Fruit fly (Drosophila melanogaster) whole organism, embryonic: Measurements from ENCODE around the gene CG10710.
A peak's percentile ranks its signal among the peaks of the same experiment; 100 is the strongest.

Experiments used
- Abd-B ChIP-seq: fragments of 200-800 bp; sonication (Bioruptor generic); optimal IDR thresholded peaks from 2 replicates; lab custom pipeline; 2018; ENCODE audit warnings: missing biosample characterization, mild to moderate bottlenecking, missing genetic modification characterization, moderate library complexity
- B-H2 ChIP-seq: fragments of 200-800 bp; sonication (Bioruptor generic); optimal IDR thresholded peaks from 2 replicates; lab custom pipeline; 2018; ENCODE audit warnings: missing biosample characterization, mild to moderate bottlenecking, missing genetic modification characterization
- CG10321 ChIP-seq: fragments of 200-800 bp; sonication (Bioruptor generic); IDR thresholded peaks from 2 replicates; pipeline ENCODE4 v1.3.6; 2022; ENCODE audit warnings: missing biosample characterization, missing genetic modification characterization
- CG10462 ChIP-seq: fragments of 200-800 bp; sonication (Bioruptor generic); optimal IDR thresholded peaks from 2 replicates; lab custom pipeline; 2016; ENCODE audit warnings: missing biosample characterization, missing genetic modification characterization
- CG10979 ChIP-seq: fragments of 200-800 bp; sonication (Bioruptor generic); optimal IDR thresholded peaks from 2 replicates; lab custom pipeline; 2018; ENCODE audit warnings: missing biosample characterization, mild to moderate bottlenecking, missing genetic modification characterization, moderate library complexity
- CG11695 ChIP-seq: fragments of 200-800 bp; sonication (Bioruptor generic); IDR thresholded peaks from 3 replicates; pipeline ENCODE4 v1.3.6; 2022; ENCODE audit warnings: missing biosample characterization, missing genetic modification characterization
- CG12299 ChIP-seq: fragments of 200-800 bp; sonication (Bioruptor generic); optimal IDR thresholded peaks from 2 replicates; lab custom pipeline; 2018; ENCODE audit warnings: missing biosample characterization, mild to moderate bottlenecking, missing genetic modification characterization
- CG13123 ChIP-seq: fragments of 200-800 bp; sonication (Bioruptor generic); optimal IDR thresholded peaks from 2 replicates; lab custom pipeline; 2016; ENCODE audit warnings: missing biosample characterization, missing genetic modification characterization
- CG13287 ChIP-seq: fragments of 200-800 bp; sonication (Bioruptor generic); IDR thresholded peaks from 2 replicates; pipeline ENCODE4 v1.3.6; 2022; ENCODE audit warnings: missing biosample characterization, missing genetic modification characterization; ENCODE audit not compliant: partially characterized antibody
- CG13424 ChIP-seq: fragments of 200-800 bp; sonication (Bioruptor generic); optimal IDR thresholded peaks from 2 replicates; lab custom pipeline; 2019; ENCODE audit warnings: missing biosample characterization, mild to moderate bottlenecking, missing genetic modification characterization, moderate library complexity
- CG15696 ChIP-seq: fragments of 200-800 bp; sonication (Bioruptor generic); optimal IDR thresholded peaks from 2 replicates; lab custom pipeline; 2019; ENCODE audit warnings: missing biosample characterization, mild to moderate bottlenecking, missing genetic modification characterization, moderate library complexity
- CG5180 ChIP-seq: fragments of 200-800 bp; sonication (Bioruptor generic); optimal IDR thresholded peaks from 3 replicates; lab custom pipeline; 2017; ENCODE audit warnings: missing biosample characterization, missing genetic modification characterization, mild to moderate bottlenecking, moderate library complexity, missing genetic modification reagents
- CG7271 ChIP-seq: fragments of 200-800 bp; sonication (Bioruptor generic); optimal IDR thresholded peaks from 2 replicates; lab custom pipeline; 2018; ENCODE audit warnings: missing biosample characterization, mild to moderate bottlenecking, missing genetic modification characterization, moderate library complexity
- Dek ChIP-seq: fragments of 200-800 bp; sonication (Bioruptor generic); optimal IDR thresholded peaks from 3 replicates; lab custom pipeline; 2019; ENCODE audit warnings: missing biosample characterization, mild to moderate bottlenecking, missing genetic modification characterization, moderate library complexity
- Drgx ChIP-seq: fragments of 200-800 bp; sonication (Bioruptor generic); IDR thresholded peaks from 2 replicates; pipeline ENCODE4 v1.3.6; 2022; ENCODE audit warnings: missing biosample characterization, missing genetic modification characterization
- GATAe ChIP-seq: fragments of 200-800 bp; sonication (Bioruptor generic); conservative IDR thresholded peaks from 2 replicates; pipeline ENCODE4 v1.3.6; 2022; ENCODE audit warnings: missing biosample characterization, missing genetic modification characterization
- Med ChIP-seq: fragments of 200-800 bp; sonication (Bioruptor generic); peaks from one replicate; lab custom pipeline; 2016; ENCODE audit warnings: missing biosample characterization, missing genetic modification characterization, mild to moderate bottlenecking, inconsistent platforms, moderate library complexity
- NK7.1 ChIP-seq: fragments of 200-800 bp; sonication (Bioruptor generic); optimal IDR thresholded peaks from 3 replicates; lab custom pipeline; 2016; ENCODE audit warnings: missing biosample characterization, missing genetic modification characterization
- Oli ChIP-seq: fragments of 200-800 bp; sonication (Bioruptor generic); optimal IDR thresholded peaks from 2 replicates; lab custom pipeline; 2018; ENCODE audit warnings: missing biosample characterization, mild to moderate bottlenecking, missing genetic modification characterization, moderate library complexity
- Opbp ChIP-seq: fragments of 200-800 bp; sonication (Bioruptor generic); IDR thresholded peaks from 3 replicates; pipeline ENCODE4 v1.3.6; 2022; ENCODE audit warnings: missing biosample characterization, missing genetic modification characterization; ENCODE audit not compliant: partially characterized antibody
- Optix ChIP-seq: fragments of 200-800 bp; sonication (Bioruptor generic); IDR thresholded peaks from 3 replicates; pipeline ENCODE4 v1.3.6; 2022; ENCODE audit warnings: missing biosample characterization, missing genetic modification characterization
- Poxn ChIP-seq: fragments of 200-800 bp; sonication (Bioruptor generic); IDR thresholded peaks from 2 replicates; pipeline ENCODE4 v1.3.6; 2022; ENCODE audit warnings: missing biosample characterization, missing genetic modification characterization
- Ravus ChIP-seq: fragments of 200-800 bp; sonication (Bioruptor generic); IDR thresholded peaks from 2 replicates; pipeline ENCODE4 v1.3.6; 2022; ENCODE audit warnings: missing biosample characterization, missing genetic modification characterization
- Sox100B ChIP-seq: fragments of 200-800 bp; sonication (Bioruptor generic); optimal IDR thresholded peaks from 3 replicates; lab custom pipeline; 2018; ENCODE audit warnings: missing biosample characterization, mild to moderate bottlenecking, missing genetic modification characterization
- Usf ChIP-seq: fragments of 200-800 bp; sonication (Bioruptor generic); optimal IDR thresholded peaks from 2 replicates; lab custom pipeline; 2017; ENCODE audit warnings: missing genotype, missing biosample characterization, missing genetic modification characterization
- al ChIP-seq: fragments of 200-800 bp; sonication (Bioruptor generic); IDR thresholded peaks from 2 replicates; pipeline ENCODE4 v1.3.6; 2022; ENCODE audit warnings: missing biosample characterization, missing genetic modification characterization
- ash1 ChIP-seq: fragments of 200-800 bp; sonication (Bioruptor generic); optimal IDR thresholded peaks from 2 replicates; lab custom pipeline; 2018; ENCODE audit warnings: missing biosample characterization, mild to moderate bottlenecking, missing genetic modification characterization
- bigmax ChIP-seq: fragments of 200-800 bp; sonication (Bioruptor generic); optimal IDR thresholded peaks from 2 replicates; lab custom pipeline; 2018; ENCODE audit warnings: missing biosample characterization, mild to moderate bottlenecking, missing genetic modification characterization
- bowl ChIP-seq: fragments of 200-800 bp; sonication (Bioruptor generic); IDR thresholded peaks from 2 replicates; pipeline ENCODE4 v1.3.6; 2022; ENCODE audit warnings: missing biosample characterization, missing genetic modification characterization
- dan ChIP-seq: fragments of 200-800 bp; sonication (Bioruptor generic); IDR thresholded peaks from 2 replicates; pipeline ENCODE4 v1.3.6; 2022; ENCODE audit warnings: missing biosample characterization, missing genetic modification characterization
- ewg ChIP-seq: fragments of 200-800 bp; sonication (Bioruptor generic); optimal IDR thresholded peaks from 3 replicates; lab custom pipeline; 2017; ENCODE audit warnings: mild to moderate bottlenecking, missing biosample characterization, missing genetic modification reagents, missing genetic modification characterization
- fd102C ChIP-seq: fragments of 200-800 bp; sonication (Bioruptor generic); optimal IDR thresholded peaks from 2 replicates; lab custom pipeline; 2018; ENCODE audit warnings: missing biosample characterization, mild to moderate bottlenecking, missing genetic modification characterization, moderate library complexity
- ftz-f1 ChIP-seq: fragments of 200-800 bp; sonication (Bioruptor generic); optimal IDR thresholded peaks from 2 replicates; lab custom pipeline; 2016; ENCODE audit warnings: missing biosample characterization, missing genetic modification characterization
- grau ChIP-seq: fragments of 200-800 bp; optimal IDR thresholded peaks from 3 replicates; lab custom pipeline; 2019; ENCODE audit warnings: missing biosample characterization, mild to moderate bottlenecking, missing genetic modification characterization, moderate library complexity
- gsb-n ChIP-seq: fragments of 200-800 bp; sonication (Bioruptor generic); optimal IDR thresholded peaks from 3 replicates; lab custom pipeline; 2018; ENCODE audit warnings: missing biosample characterization, mild to moderate bottlenecking, missing genetic modification characterization
- h ChIP-seq: fragments of >200 bp; optimal IDR thresholded peaks from 2 replicates; lab custom pipeline; 2017
- hbn ChIP-seq: fragments of 200-800 bp; sonication (Bioruptor generic); IDR thresholded peaks from 2 replicates; pipeline ENCODE4 v1.3.6; 2022; ENCODE audit warnings: missing biosample characterization, missing genetic modification characterization; ENCODE audit not compliant: partially characterized antibody
- her ChIP-seq: fragments of 200-800 bp; sonication (Bioruptor generic); optimal IDR thresholded peaks from 2 replicates; lab custom pipeline; 2016; ENCODE audit warnings: missing biosample characterization, missing genetic modification characterization
- hkb ChIP-seq, 2 experiments: fragments of 200-800 bp in 1 of 2; fragments of >200 bp in 1 of 2; sonication (Bioruptor generic) in 1 of 2; IDR thresholded peaks in 1 of 2; optimal IDR thresholded peaks in 1 of 2; 2 replicates each; pipeline versions ENCODE4 v1.3.6 to Lab custom; 2017 to 2022; ENCODE audit warnings: missing biosample characterization in 1 of 2, missing genetic modification characterization in 1 of 2
- knrl ChIP-seq: fragments of 200-800 bp; sonication (Bioruptor generic); IDR thresholded peaks from 3 replicates; pipeline ENCODE4 v1.3.6; 2022; ENCODE audit warnings: missing biosample characterization, missing genetic modification characterization; ENCODE audit not compliant: partially characterized antibody
- lab ChIP-seq: fragments of 200-800 bp; sonication (Bioruptor generic); optimal IDR thresholded peaks from 3 replicates; lab custom pipeline; 2017; ENCODE audit warnings: missing biosample characterization, missing genetic modification characterization, mild to moderate bottlenecking, moderate library complexity, missing genetic modification reagents
- nmo ChIP-seq: fragments of 200-800 bp; sonication (Bioruptor generic); optimal IDR thresholded peaks from 2 replicates; lab custom pipeline; 2018; ENCODE audit warnings: missing biosample characterization, mild to moderate bottlenecking, missing genetic modification characterization, moderate library complexity
- odd ChIP-seq: fragments of 200-800 bp; sonication (Bioruptor generic); optimal IDR thresholded peaks from 2 replicates; lab custom pipeline; 2017; ENCODE audit warnings: missing biosample characterization, mild to moderate bottlenecking, missing genetic modification characterization
- p53 ChIP-seq: fragments of 200-800 bp; sonication (Bioruptor generic); optimal IDR thresholded peaks from 2 replicates; lab custom pipeline; 2016; ENCODE audit warnings: missing biosample characterization, missing genetic modification characterization
- peb ChIP-seq: fragments of 200-800 bp; sonication (Bioruptor generic); IDR thresholded peaks from 2 replicates; pipeline ENCODE4 v1.3.6; 2022; ENCODE audit warnings: missing biosample characterization, missing genetic modification characterization
- psq ChIP-seq: fragments of 200-800 bp; sonication (Bioruptor generic); optimal IDR thresholded peaks from 2 replicates; lab custom pipeline; 2017; ENCODE audit warnings: missing biosample characterization, missing genetic modification characterization
- salm ChIP-seq: fragments of 200-800 bp; sonication (Bioruptor generic); optimal IDR thresholded peaks from 2 replicates; lab custom pipeline; 2018; ENCODE audit warnings: missing biosample characterization, mild to moderate bottlenecking, missing genetic modification characterization
- sisA ChIP-seq: fragments of 200-800 bp; sonication (Bioruptor generic); IDR thresholded peaks from 2 replicates; pipeline ENCODE4 v1.3.6; 2022; ENCODE audit warnings: missing biosample characterization, missing genetic modification characterization
- slou ChIP-seq: fragments of 200-800 bp; sonication (Bioruptor generic); optimal IDR thresholded peaks from 3 replicates; lab custom pipeline; 2016; ENCODE audit warnings: missing biosample characterization, missing genetic modification characterization
- zen ChIP-seq: fragments of 200-800 bp; sonication (Bioruptor generic); optimal IDR thresholded peaks from 3 replicates; lab custom pipeline; 2018; ENCODE audit warnings: missing biosample characterization, mild to moderate bottlenecking, missing genetic modification characterization, moderate library complexity

CG10710 gene

DNA sequence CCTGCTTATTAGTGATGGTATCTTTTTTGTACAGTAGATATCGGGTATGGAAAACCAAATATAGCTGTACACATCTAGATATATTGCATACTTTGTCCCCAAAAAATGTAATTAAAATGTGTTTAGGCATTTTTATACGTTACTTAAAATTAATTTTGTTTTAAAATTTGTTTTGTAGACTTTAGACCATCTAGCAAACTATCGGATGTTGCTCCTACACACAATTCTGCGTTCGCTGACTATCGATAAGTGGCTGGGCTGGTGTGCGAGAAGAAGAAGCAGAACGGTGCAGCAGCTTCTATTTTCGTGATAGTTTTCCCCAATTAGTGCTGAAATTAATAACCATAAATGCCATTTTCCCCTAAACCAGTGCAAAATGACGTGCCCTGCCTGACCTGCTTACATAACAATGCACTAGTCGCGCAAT lies 6.3 kb downstream of the CG10710 start, which contains the start of the genes Vps36 and Liprin-beta (continued):
- TF ChIP-seq CG11695 (GFP tag; lab: Robert Waterston, UW): peak; percentile 69; the same call in 2 of the 3 replicates
- peak; percentile 88 for TF ChIP-seq CG13424 (tag; lab: Kevin White, UChicago)
- TF ChIP-seq Optix: peak; percentile 68; the same call in 2 of the 3 replicates
- no peak for TF ChIP-seq bigmax
- TF ChIP-seq Dek (tag; lab: Kevin White, UChicago): peak; percentile 87
- TF ChIP-seq CG7271 (tag; lab: Kevin White, UChicago): peak; percentile 58
- peak; percentile 83 for TF ChIP-seq Poxn
- TF ChIP-seq dan: peak; percentile 68
- peak; percentile 86 for TF ChIP-seq al
- TF ChIP-seq hkb (optimal IDR thresholded peaks at IDR 0.05; lab: Kevin White, UChicago): no peak
- peak; percentile 75 for TF ChIP-seq hkb (GFP tag; IDR thresholded peaks at IDR 0.05; lab: Robert Waterston, UW)
- peak; percentile 81 for TF ChIP-seq her (GFP tag; lab: Kevin White, UChicago)
- peak; percentile 85 for TF ChIP-seq slou (GFP tag; lab: Kevin White, UChicago)
- no peak for TF ChIP-seq Sox100B
- no peak for TF ChIP-seq gsb-n (tag; lab: Kevin White, UChicago)
- TF ChIP-seq hbn (GFP tag; lab: Robert Waterston, UW): peak; percentile 94
- peak; percentile 93 for TF ChIP-seq sisA
- TF ChIP-seq psq (GFP tag; lab: Kevin White, UChicago): peak; percentile 75
- TF ChIP-seq p53 (GFP tag; lab: Kevin White, UChicago): peak; percentile 70
- TF ChIP-seq Med: peak; percentile 97
- TF ChIP-seq NK7.1 (GFP tag; lab: Kevin White, UChicago): peak; percentile 63
- no peak for TF ChIP-seq fd102C (GFP tag; lab: Kevin White, UChicago)
- TF ChIP-seq Oli: peak; percentile 73
- peak; percentile 42 for TF ChIP-seq salm (tag; lab: Kevin White, UChicago)
- TF ChIP-seq grau: peak; percentile 99
- TF ChIP-seq ewg: peak; percentile 65
- 0 out of 2 replicates have a peak, but pooled peaks have one; percentile 51 for TF ChIP-seq CG10321 (GFP tag; lab: Robert Waterston, UW)
- TF ChIP-seq Drgx: peak; percentile 71
- TF ChIP-seq CG10979 (tag; lab: Kevin White, UChicago): peak; percentile 77
- TF ChIP-seq lab (GFP tag; lab: Kevin White, UChicago): no peak
- no peak for TF ChIP-seq B-H2
- TF ChIP-seq CG13123 (GFP tag; lab: Kevin White, UChicago): peak; percentile 67
- peak; percentile 97 for TF ChIP-seq CG13287 (GFP tag; lab: Robert Waterston, UW)
- TF ChIP-seq CG5180 (GFP tag; lab: Kevin White, UChicago): no peak
- TF ChIP-seq Opbp (GFP tag; lab: Robert Waterston, UW): peak; percentile 90; the same call in 2 of the 3 replicates
- TF ChIP-seq CG10462 (GFP tag; lab: Kevin White, UChicago): peak; percentile 75
- peak; percentile 99 for TF ChIP-seq knrl (GFP tag; lab: Robert Waterston, UW)
- peak; percentile 28 for TF ChIP-seq CG12299 (tag; lab: Kevin White, UChicago)
- TF ChIP-seq Abd-B: peak; percentile 91
- no peak for TF ChIP-seq h (lab: Kevin White, UChicago)
- TF ChIP-seq zen: peak; percentile 82
- peak; percentile 80 for TF ChIP-seq peb (GFP tag; lab: Robert Waterston, UW)
- peak; percentile 87 for TF ChIP-seq CG15696 (tag; lab: Kevin White, UChicago)
- peak; percentile 34 for TF ChIP-seq ftz-f1 (GFP tag; lab: Kevin White, UChicago)
- peak; percentile 77 for TF ChIP-seq Usf
- TF ChIP-seq nmo: peak; percentile 95
- TF ChIP-seq Ravus (GFP tag; lab: Robert Waterston, UW): peak; percentile 49
- TF ChIP-seq odd (GFP tag; lab: Kevin White, UChicago): no peak
- TF ChIP-seq ash1 (GFP tag; lab: Kevin White, UChicago): no peak
- peak; percentile 61; the same call in 1 of the 2 replicates for TF ChIP-seq GATAe (GFP tag; lab: Robert Waterston, UW)
- TF ChIP-seq bowl (GFP tag; lab: Robert Waterston, UW): 0 out of 2 replicates have a peak, but pooled peaks have one; percentile 15
